Fruit fly (Drosophila melanogaster) whole organism, embryonic: ENCODE data around the gene beta4GalT7.

Experiments used
- Awh ChIP-seq: fragments of 200-800 bp; sonication (Bioruptor generic); IDR thresholded peaks from 2 replicates; pipeline ENCODE4, ENCODE4 v1.3.6; 2022; ENCODE audit warnings: missing biosample characterization, missing genetic modification characterization
- CG10147 ChIP-seq: fragments of 200-800 bp; sonication (Bioruptor generic); optimal IDR thresholded peaks from 2 replicates; lab custom pipeline; 2019; ENCODE audit warnings: missing biosample characterization, mild to moderate bottlenecking, missing genetic modification characterization, moderate library complexity
- CG10209 ChIP-seq: fragments of 200-800 bp; sonication (Bioruptor generic); optimal IDR thresholded peaks from 3 replicates; lab custom pipeline; 2017; ENCODE audit warnings: missing biosample characterization, mild to moderate bottlenecking, missing genetic modification characterization, missing genetic modification reagents
- CG12236 ChIP-seq: fragments of 200-800 bp; sonication (Bioruptor generic); optimal IDR thresholded peaks from 2 replicates; lab custom pipeline; 2016; ENCODE audit warnings: missing biosample characterization, missing genetic modification characterization
- CG13775 ChIP-seq: fragments of 200-800 bp; sonication (Bioruptor generic); optimal IDR thresholded peaks from 3 replicates; lab custom pipeline; 2017; ENCODE audit warnings: missing biosample characterization, mild to moderate bottlenecking, missing genetic modification characterization
- CG14441 ChIP-seq: fragments of 200-800 bp; sonication (Bioruptor generic); IDR thresholded peaks from 2 replicates; pipeline ENCODE4 v1.3.6; 2022; ENCODE audit warnings: missing biosample characterization, missing genetic modification characterization
- CG15601 ChIP-seq: fragments of 200-800 bp; sonication (Bioruptor generic); optimal IDR thresholded peaks from 3 replicates; lab custom pipeline; 2019; ENCODE audit warnings: missing biosample characterization, mild to moderate bottlenecking, missing genetic modification characterization, moderate library complexity
- CG16863 ChIP-seq: fragments of 200-800 bp; sonication (Bioruptor generic); optimal IDR thresholded peaks from 3 replicates; lab custom pipeline; 2016; ENCODE audit warnings: missing biosample characterization, missing genetic modification characterization
- CG17385 ChIP-seq: fragments of 200-800 bp; sonication (Bioruptor generic); optimal IDR thresholded peaks from 3 replicates; lab custom pipeline; 2018; ENCODE audit warnings: missing biosample characterization, mild to moderate bottlenecking, missing genetic modification characterization
- CG1792 ChIP-seq: fragments of 200-800 bp; sonication (Bioruptor generic); optimal IDR thresholded peaks from 2 replicates; lab custom pipeline; 2016; ENCODE audit warnings: missing biosample characterization, missing genetic modification characterization
- CG2129 ChIP-seq: fragments of 200-800 bp; sonication (Bioruptor generic); IDR thresholded peaks from 2 replicates; pipeline ENCODE4 v1.3.6; 2022; ENCODE audit warnings: missing biosample characterization, missing genetic modification characterization; ENCODE audit not compliant: partially characterized antibody
- CG2889 ChIP-seq: fragments of 200-800 bp; sonication (Bioruptor generic); IDR thresholded peaks from 3 replicates; pipeline ENCODE4 v1.3.6; 2022; ENCODE audit warnings: missing biosample characterization, missing genetic modification characterization
- CG31365 ChIP-seq: fragments of 200-800 bp; sonication (Bioruptor generic); optimal IDR thresholded peaks from 2 replicates; lab custom pipeline; 2018; ENCODE audit warnings: missing biosample characterization, mild to moderate bottlenecking, missing genetic modification characterization
- CG3281 ChIP-seq: fragments of 200-800 bp; sonication (Bioruptor generic); optimal IDR thresholded peaks from 3 replicates; lab custom pipeline; 2017; ENCODE audit warnings: missing biosample characterization, mild to moderate bottlenecking, missing genetic modification characterization
- CG4328 ChIP-seq: fragments of 200-800 bp; sonication (Bioruptor generic); optimal IDR thresholded peaks from 3 replicates; lab custom pipeline; 2017; ENCODE audit warnings: missing biosample characterization, missing genetic modification reagents, missing genetic modification characterization
- CG4404 ChIP-seq: fragments of 200-800 bp; sonication (Bioruptor generic); IDR thresholded peaks from 2 replicates; pipeline ENCODE4 v1.3.6; 2022; ENCODE audit warnings: missing biosample characterization, missing genetic modification characterization
- CG4617 ChIP-seq: fragments of 200-800 bp; sonication (Bioruptor generic); optimal IDR thresholded peaks from 3 replicates; lab custom pipeline; 2016; ENCODE audit warnings: missing biosample characterization, missing genetic modification characterization, borderline replicate concordance
- CG7987 ChIP-seq: fragments of 200-800 bp; sonication (Bioruptor generic); optimal IDR thresholded peaks from 2 replicates; lab custom pipeline; 2018; ENCODE audit warnings: missing biosample characterization, mild to moderate bottlenecking, missing genetic modification characterization, moderate library complexity
- CrebB ChIP-seq: fragments of 200-800 bp; sonication (Bioruptor generic); optimal IDR thresholded peaks from 3 replicates; lab custom pipeline; 2018; ENCODE audit warnings: missing biosample characterization, mild to moderate bottlenecking, missing genetic modification characterization
- Dip2 ChIP-seq: fragments of 200-800 bp; sonication (Bioruptor generic); IDR thresholded peaks from 2 replicates; pipeline ENCODE4 v1.3.6; 2022; ENCODE audit warnings: missing biosample characterization, missing genetic modification characterization
- Dip3 ChIP-seq: fragments of 200-800 bp; sonication (Bioruptor generic); optimal IDR thresholded peaks from 3 replicates; lab custom pipeline; 2016; ENCODE audit warnings: missing biosample characterization, missing genetic modification characterization
- Dp ChIP-seq: fragments of 200-800 bp; sonication (Bioruptor generic); optimal IDR thresholded peaks from 2 replicates; lab custom pipeline; 2018; ENCODE audit warnings: missing biosample characterization, mild to moderate bottlenecking, missing genetic modification characterization, moderate library complexity
- Ets65A ChIP-seq: fragments of 200-800 bp; sonication (Bioruptor generic); peaks from one replicate; lab custom pipeline; 2016; ENCODE audit warnings: missing biosample characterization, missing genetic modification characterization
- H15 ChIP-seq: fragments of 200-800 bp; sonication (Bioruptor generic); IDR thresholded peaks from 3 replicates; pipeline ENCODE4 v1.3.6; 2022; ENCODE audit warnings: missing biosample characterization, missing genetic modification characterization
- Hmr ChIP-seq: fragments of 200-800 bp; sonication (Bioruptor generic); optimal IDR thresholded peaks from 3 replicates; lab custom pipeline; 2017; ENCODE audit warnings: mild to moderate bottlenecking, missing biosample characterization, missing genetic modification reagents, missing genetic modification characterization
- MTF-1 ChIP-seq: fragments of 200-800 bp; sonication (Bioruptor generic); optimal IDR thresholded peaks from 2 replicates; lab custom pipeline; 2018; ENCODE audit warnings: missing biosample characterization, mild to moderate bottlenecking, missing genetic modification characterization, borderline replicate concordance
- Scr ChIP-seq: fragments of 200-800 bp; sonication (Bioruptor generic); IDR thresholded peaks from 2 replicates; pipeline ENCODE4 v1.3.6; 2022; ENCODE audit warnings: missing biosample characterization, missing genetic modification characterization; ENCODE audit not compliant: partially characterized antibody
- Ssrp ChIP-seq: fragments of 200-800 bp; sonication (Bioruptor generic); optimal IDR thresholded peaks from 2 replicates; lab custom pipeline; 2018; ENCODE audit warnings: missing biosample characterization, mild to moderate bottlenecking, missing genetic modification characterization, moderate library complexity
- Trl ChIP-seq, 3 experiments: fragments of >200 bp in 2 of 3; fragments of 200-800 bp in 1 of 3; sonication (Bioruptor generic) in 1 of 3; optimal IDR thresholded peaks; 2 replicates in 1 of 3; 3 replicates in 2 of 3; lab custom pipeline; 2016 to 2017; ENCODE audit warnings: missing biosample characterization in 1 of 3, missing genetic modification characterization in 1 of 3
- ab ChIP-seq: fragments of 200-800 bp; sonication (Bioruptor generic); optimal IDR thresholded peaks from 2 replicates; lab custom pipeline; 2016; ENCODE audit warnings: missing biosample characterization, missing genetic modification characterization
- al ChIP-seq: fragments of 200-800 bp; sonication (Bioruptor generic); IDR thresholded peaks from 2 replicates; pipeline ENCODE4 v1.3.6; 2022; ENCODE audit warnings: missing biosample characterization, missing genetic modification characterization
- chinmo ChIP-seq: fragments of 200-800 bp; sonication (Bioruptor generic); IDR thresholded peaks from 4 replicates; pipeline ENCODE4 v1.3.6; 2022; ENCODE audit warnings: missing biosample characterization, missing genetic modification characterization; ENCODE audit not compliant: partially characterized antibody
- crc ChIP-seq: fragments of 200-800 bp; sonication (Bioruptor generic); optimal IDR thresholded peaks from 2 replicates; lab custom pipeline; 2016; ENCODE audit warnings: missing biosample characterization, missing genetic modification characterization
- dati ChIP-seq: fragments of 200-800 bp; sonication (Bioruptor generic); IDR thresholded peaks from 2 replicates; pipeline ENCODE4 v1.3.6; 2022; ENCODE audit warnings: missing biosample characterization, missing genetic modification characterization
- gcm2 ChIP-seq: fragments of 200-800 bp; sonication (Bioruptor generic); optimal IDR thresholded peaks from 2 replicates; lab custom pipeline; 2016; ENCODE audit warnings: missing biosample characterization, missing genetic modification characterization
- her ChIP-seq: fragments of 200-800 bp; sonication (Bioruptor generic); optimal IDR thresholded peaks from 2 replicates; lab custom pipeline; 2016; ENCODE audit warnings: missing biosample characterization, missing genetic modification characterization
- hth ChIP-seq: fragments of >200 bp; optimal IDR thresholded peaks from 2 replicates; lab custom pipeline; 2017; ENCODE audit warnings: inconsistent platforms
- jigr1 ChIP-seq: fragments of 200-800 bp; sonication (Bioruptor generic); IDR thresholded peaks from 3 replicates; pipeline ENCODE4 v1.3.6; 2022; ENCODE audit warnings: missing biosample characterization, missing genetic modification characterization
- lilli ChIP-seq: fragments of 200-800 bp; sonication (Bioruptor generic); optimal IDR thresholded peaks from 3 replicates; lab custom pipeline; 2016; ENCODE audit warnings: missing biosample characterization, missing genetic modification characterization
- mam ChIP-seq: fragments of 200-800 bp; sonication (Bioruptor generic); optimal IDR thresholded peaks from 3 replicates; lab custom pipeline; 2016; ENCODE audit warnings: missing biosample characterization, missing genetic modification characterization
- nom ChIP-seq: fragments of 200-800 bp; sonication (Bioruptor generic); optimal IDR thresholded peaks from 2 replicates; lab custom pipeline; 2017; ENCODE audit warnings: missing biosample characterization, missing genetic modification characterization, mild to moderate bottlenecking, moderate library complexity, missing genetic modification reagents
- onecut ChIP-seq: fragments of 200-800 bp; sonication (Bioruptor generic); IDR thresholded peaks from 2 replicates; pipeline ENCODE4 v1.3.6; 2022; ENCODE audit warnings: missing biosample characterization, missing genetic modification characterization
- pzg ChIP-seq: fragments of 200-800 bp; sonication (Bioruptor generic); optimal IDR thresholded peaks from 3 replicates; lab custom pipeline; 2018; ENCODE audit warnings: missing biosample characterization, mild to moderate bottlenecking, missing genetic modification characterization, moderate library complexity
- salm ChIP-seq: fragments of 200-800 bp; sonication (Bioruptor generic); optimal IDR thresholded peaks from 2 replicates; lab custom pipeline; 2018; ENCODE audit warnings: missing biosample characterization, mild to moderate bottlenecking, missing genetic modification characterization
- scrt ChIP-seq: fragments of 200-800 bp; sonication (Bioruptor generic); optimal IDR thresholded peaks from 2 replicates; lab custom pipeline; 2018; ENCODE audit warnings: missing biosample characterization, mild to moderate bottlenecking, missing genetic modification characterization, moderate library complexity
- sima ChIP-seq: fragments of 200-800 bp; sonication (Bioruptor generic); optimal IDR thresholded peaks from 2 replicates; lab custom pipeline; 2016; ENCODE audit warnings: missing biosample characterization, missing genetic modification characterization
- slou ChIP-seq: fragments of 200-800 bp; sonication (Bioruptor generic); optimal IDR thresholded peaks from 3 replicates; lab custom pipeline; 2016; ENCODE audit warnings: missing biosample characterization, missing genetic modification characterization
- tgo ChIP-seq: fragments of 200-800 bp; sonication (Bioruptor generic); IDR thresholded peaks from 3 replicates; pipeline ENCODE4 v1.3.6; 2022; ENCODE audit warnings: missing biosample characterization, missing genetic modification characterization
- trem ChIP-seq: fragments of 200-800 bp; optimal IDR thresholded peaks from 3 replicates; lab custom pipeline; 2019; ENCODE audit warnings: missing biosample characterization, mild to moderate bottlenecking, missing genetic modification characterization, moderate library complexity
- vnd ChIP-seq: fragments of 200-800 bp; sonication (Bioruptor generic); IDR thresholded peaks from 3 replicates; pipeline ENCODE4 v1.3.6; 2022; ENCODE audit warnings: missing biosample characterization, missing genetic modification characterization; ENCODE audit not compliant: partially characterized antibody
- wek ChIP-seq: fragments of 200-800 bp; sonication (Bioruptor generic); optimal IDR thresholded peaks from 3 replicates; lab custom pipeline; 2018; ENCODE audit warnings: missing biosample characterization, mild to moderate bottlenecking, missing genetic modification characterization, moderate library complexity

The beta4GalT7 gene

DNA sequence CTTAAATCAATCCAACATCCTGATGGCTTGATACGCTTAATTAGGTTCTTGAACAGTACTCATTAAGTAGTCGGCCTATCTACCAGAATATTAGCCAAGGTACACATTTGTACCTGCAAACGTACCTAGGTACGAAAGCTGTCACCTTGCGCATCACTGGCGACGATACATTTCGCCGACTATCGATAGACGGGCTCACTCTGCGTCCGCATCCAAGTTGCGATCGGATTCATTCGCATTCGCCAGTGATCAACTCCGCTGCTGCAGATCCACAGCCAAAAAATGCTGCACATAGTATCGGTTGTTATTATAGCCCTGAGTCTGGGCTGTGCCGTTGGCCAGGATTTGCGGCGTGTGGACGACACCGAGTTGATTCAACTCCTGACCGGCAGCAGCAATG is 24.4 kb downstream of the beta4GalT7 start, which contains the start of gene CG11790 (continued):
- TF ChIP-seq mam (GFP tag; lab: Kevin White, UChicago) (no peak), chinmo (GFP tag; lab: Robert Waterston, UW) (0 out of 4 replicates have a peak, but pooled peaks have one; percentile 42), CG3281 (GFP tag; lab: Kevin White, UChicago) (no peak), vnd (peak; percentile 65), tgo (GFP tag; lab: Robert Waterston, UW) (no peak), CG2129 (peak; percentile 40; the same call in 1 of the 2 replicates), her (peak; percentile 55), Ssrp (tag; lab: Kevin White, UChicago) (no peak), Awh (GFP tag; lab: Robert Waterston, UW) (no peak), CG17385 (GFP tag; lab: Kevin White, UChicago) (no peak), Dp (peak; percentile 7), nom (GFP tag; lab: Kevin White, UChicago) (peak; percentile 45), wek (no peak), CG16863 (GFP tag; lab: Kevin White, UChicago) (no peak), hth (lab: Kevin White, UChicago) (no peak), jigr1 (GFP tag; lab: Robert Waterston, UW) (no peak), CG13775 (GFP tag; lab: Kevin White, UChicago) (no peak), CG10147 (GFP tag; lab: Kevin White, UChicago) (no peak), trem (tag; lab: Kevin White, UChicago) (no peak), CG31365 (tag; lab: Kevin White, UChicago) (no peak), onecut (no peak), pzg (GFP tag; lab: Kevin White, UChicago) (peak; percentile 63), CrebB (tag; lab: Kevin White, UChicago) (no peak), CG4328 (no peak), crc (GFP tag; lab: Kevin White, UChicago) (no peak), dati (GFP tag; lab: Robert Waterston, UW) (no peak), slou (GFP tag; lab: Kevin White, UChicago) (no peak), sima (GFP tag; lab: Kevin White, UChicago) (no peak), Trl (optimal IDR thresholded peaks at IDR 0.05; lab: Kevin White, UChicago) (no peak), Trl (GFP tag; optimal IDR thresholded peaks at IDR 0.05; lab: Kevin White, UChicago) (no peak), CG12236 (no peak), H15 (GFP tag; lab: Robert Waterston, UW) (no peak), Dip3 (GFP tag; lab: Kevin White, UChicago) (no peak), CG15601 (no peak), Dip2 (GFP tag; lab: Robert Waterston, UW) (no peak), al (GFP tag; lab: Robert Waterston, UW) (no peak), CG7987 (GFP tag; lab: Kevin White, UChicago) (no peak), MTF-1 (GFP tag; lab: Kevin White, UChicago) (no peak), Hmr (no peak), CG4617 (GFP tag; lab: Kevin White, UChicago) (peak; percentile 10), Scr (GFP tag; lab: Robert Waterston, UW) (peak; percentile 77), scrt (GFP tag; lab: Kevin White, UChicago) (no peak), ab (GFP tag; lab: Kevin White, UChicago) (no peak), CG14441 (GFP tag; lab: Robert Waterston, UW) (no peak), CG1792 (GFP tag; lab: Kevin White, UChicago) (no peak), gcm2 (GFP tag; lab: Kevin White, UChicago) (no peak), salm (no peak), Ets65A (GFP tag; lab: Kevin White, UChicago) (peak; percentile 43), lilli (GFP tag; lab: Kevin White, UChicago) (peak; percentile 7), CG2889 (GFP tag; lab: Robert Waterston, UW) (no peak), CG10209 (GFP tag; lab: Kevin White, UChicago) (no peak), CG4404 (GFP tag; lab: Robert Waterston, UW) (no peak)
